Fruit fly (Drosophila melanogaster): ENCODE data around the gene alpha-Est2.

Gene alpha-Est2

DNA sequence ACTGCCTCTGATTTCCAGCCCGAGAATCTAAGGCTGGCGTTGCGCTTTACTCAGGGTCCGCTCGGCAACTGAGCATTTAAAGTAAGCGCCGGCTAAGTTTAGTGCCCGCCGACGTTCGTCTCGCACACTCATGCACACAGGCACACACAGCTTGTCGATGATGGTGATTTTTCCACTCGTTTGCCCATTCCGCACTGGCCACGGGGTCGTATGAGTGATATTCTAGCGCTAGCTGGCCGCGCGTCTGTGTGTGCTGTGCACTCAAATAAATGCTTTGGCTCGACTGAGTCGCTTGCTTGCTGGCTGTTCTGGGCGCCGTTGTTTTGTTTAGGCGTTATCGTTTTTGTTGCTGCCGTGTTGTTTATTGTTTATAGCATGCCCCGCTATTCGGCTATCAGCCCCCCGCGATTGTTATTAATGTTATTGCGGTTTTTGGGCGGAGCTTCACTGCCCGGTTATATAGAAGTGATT is 26.0 kb upstream of the alpha-Est2 start, which contains the start of gene alpha-Est8 (continued):
- TF ChIP-seq CG11456 (GFP tag; IDR thresholded peaks at IDR 0.05) = 0 out of 3 replicates have a peak, but pooled peaks have one; percentile 63
- no peak for TF ChIP-seq CG12236 (GFP tag; optimal IDR thresholded peaks at IDR 0.05)
- TF ChIP-seq CG8281 (tag; optimal IDR thresholded peaks at IDR 0.05) = no peak
- peak; percentile 22 for TF ChIP-seq grau (tag; optimal IDR thresholded peaks at IDR 0.05)
- 0 out of 2 replicates have a peak, but pooled peaks have one; percentile 23 for TF ChIP-seq MBD-R2 (GFP tag; IDR thresholded peaks at IDR 0.05)
- TF ChIP-seq sna (GFP tag; IDR thresholded peaks at IDR 0.05; ENCODE audit: partially characterized antibody) = 0 out of 2 replicates have a peak, but pooled peaks have one; percentile 22
- TF ChIP-seq CG11247 (GFP tag; IDR thresholded peaks at IDR 0.05) = 0 out of 2 replicates have a peak, but pooled peaks have one; percentile 21
- TF ChIP-seq CG13123 (GFP tag; optimal IDR thresholded peaks at IDR 0.05) = no peak

- TF ChIP-seq Scr (GFP tag; IDR thresholded peaks at IDR 0.05; ENCODE audit: partially characterized antibody) (no peak), Mrtf (GFP tag; IDR thresholded peaks at IDR 0.05) (no peak), ewg (GFP tag; optimal IDR thresholded peaks at IDR 0.05) (no peak), trh (GFP tag; optimal IDR thresholded peaks at IDR 0.05) (no peak), sens (GFP tag) (peak; percentile 16), CG4328 (GFP tag; optimal IDR thresholded peaks at IDR 0.05) (no peak), tin (GFP tag; optimal IDR thresholded peaks at IDR 0.05) (no peak)
Observed at dm6 chr3R:7519356-7519755, 22.3 kb upstream of the alpha-Est2 start, which contains the start of gene Ubc84D. Ubc84D (minus strand) TSS chr3R:7519456.

dm6 chr3R:7522266-7522955 is 19.2 kb upstream of the alpha-Est2 start:
- peak; percentile 44 for TF ChIP-seq mirr (GFP tag; optimal IDR thresholded peaks at IDR 0.05)
- TF ChIP-seq CG4404 (GFP tag; IDR thresholded peaks at IDR 0.05) = no peak
- TF ChIP-seq CG34376 (GFP tag; optimal IDR thresholded peaks at IDR 0.05) = peak; percentile 51
- no peak for TF ChIP-seq insv (GFP tag; optimal IDR thresholded peaks at IDR 0.05)
- TF ChIP-seq exex (tag; optimal IDR thresholded peaks at IDR 0.05) = peak; percentile 52
- TF ChIP-seq TFAM (GFP tag; optimal IDR thresholded peaks at IDR 0.05) = no peak
- peak; percentile 67 for TF ChIP-seq sens (GFP tag)
- no peak for TF ChIP-seq tio (GFP tag; optimal IDR thresholded peaks at IDR 0.05)
- peak; percentile 52 for TF ChIP-seq abd-A (tag; optimal IDR thresholded peaks at IDR 0.05)
- TF ChIP-seq PHDP (tag; optimal IDR thresholded peaks at IDR 0.05) = peak; percentile 4
- TF ChIP-seq Sox102F (GFP tag; optimal IDR thresholded peaks at IDR 0.05) = no peak
- no peak for TF ChIP-seq row (GFP tag; IDR thresholded peaks at IDR 0.05)
- no peak for TF ChIP-seq CG34422 (GFP tag; IDR thresholded peaks at IDR 0.05)
- peak; percentile 6 for TF ChIP-seq CG7987 (GFP tag; optimal IDR thresholded peaks at IDR 0.05)
- no peak for TF ChIP-seq CG1024 (GFP tag; IDR thresholded peaks at IDR 0.05)
- peak; percentile 12 for TF ChIP-seq CG33557 (GFP tag; optimal IDR thresholded peaks at IDR 0.05)
- no peak for TF ChIP-seq Deaf1 (tag; optimal IDR thresholded peaks at IDR 0.05)
- TF ChIP-seq pfk (GFP tag; optimal IDR thresholded peaks at IDR 0.05) = no peak
- peak; percentile 58 for TF ChIP-seq Med (GFP tag)
- TF ChIP-seq CG8944 (GFP tag; optimal IDR thresholded peaks at IDR 0.05) = no peak
- TF ChIP-seq CG18599 (GFP tag; optimal IDR thresholded peaks at IDR 0.05) = peak; percentile 22
- peak; percentile 5 for TF ChIP-seq CG15696 (tag; optimal IDR thresholded peaks at IDR 0.05)

Measured in whole organism, embryonic.